Worm (Caenorhabditis elegans) whole organism, L1 larva: ENCODE data around the gene emb-30.

Source experiments
- C04F5.9 ChIP-seq: sonication (generic microtip); optimal IDR thresholded peaks from 2 replicates; lab custom pipeline; 2016; ENCODE audit warnings: missing genetic modification characterization, missing compliant biosample characterization
- C16A3.4 ChIP-seq: fragments of 150-350 bp; optimal IDR thresholded peaks from 2 replicates; lab custom pipeline; 2014; ENCODE audit warnings: missing biosample characterization, missing genetic modification characterization
- F16B12.6 ChIP-seq: fragments of 150-350 bp; optimal IDR thresholded peaks from 2 replicates; lab custom pipeline; 2014; ENCODE audit warnings: missing biosample characterization, missing genetic modification characterization
- Y116A8C.19 ChIP-seq: sonication (generic microtip); optimal IDR thresholded peaks from 2 replicates; lab custom pipeline; 2016; ENCODE audit warnings: missing compliant biosample characterization, missing genetic modification characterization, borderline replicate concordance
- aha-1 ChIP-seq: fragments of 150-350 bp; optimal IDR thresholded peaks from 2 replicates; lab custom pipeline; 2014; ENCODE audit warnings: missing biosample characterization, missing genetic modification characterization
- alr-1 ChIP-seq: fragments of 200-800 bp; sonication (Bioruptor generic); optimal IDR thresholded peaks from 2 replicates; lab custom pipeline; 2018; ENCODE audit warnings: borderline replicate concordance, mild to moderate bottlenecking, missing genetic modification characterization, missing compliant biosample characterization
- aly-2 ChIP-seq: fragments of 150-350 bp; optimal IDR thresholded peaks from 2 replicates; lab custom pipeline; 2014; ENCODE audit warnings: missing biosample characterization, missing genetic modification characterization
- ceh-63 ChIP-seq: fragments of 200-800 bp; sonication (Bioruptor generic); optimal IDR thresholded peaks from 2 replicates; lab custom pipeline; 2018; ENCODE audit warnings: mild to moderate bottlenecking, missing genetic modification characterization, missing compliant biosample characterization
- ceh-8 ChIP-seq: fragments of 200-800 bp; sonication (Bioruptor generic); optimal IDR thresholded peaks from 2 replicates; lab custom pipeline; 2018; ENCODE audit warnings: mild to moderate bottlenecking, missing genetic modification characterization, moderate library complexity, missing compliant biosample characterization
- ceh-90 ChIP-seq: sonication (generic microtip); optimal IDR thresholded peaks from 2 replicates; lab custom pipeline; 2016; ENCODE audit warnings: missing genetic modification characterization, missing compliant biosample characterization
- ces-1 ChIP-seq: fragments of 150-350 bp; optimal IDR thresholded peaks from 2 replicates; lab custom pipeline; 2014; ENCODE audit warnings: missing biosample characterization, missing genetic modification reagents, missing genetic modification characterization
- dsc-1 ChIP-seq: sonication (generic microtip); optimal IDR thresholded peaks from 2 replicates; lab custom pipeline; 2016; ENCODE audit warnings: mild to moderate bottlenecking, missing genetic modification characterization, missing compliant biosample characterization
- egl-13 ChIP-seq: sonication (generic microtip); optimal IDR thresholded peaks from 2 replicates; lab custom pipeline; 2016; ENCODE audit warnings: missing genotype, missing genetic modification reagents, missing genetic modification characterization, missing compliant biosample characterization
- egl-27 ChIP-seq, 2 experiments: fragments of 150-350 bp in 1 of 2; sonication (generic microtip); optimal IDR thresholded peaks; 3 replicates each; lab custom pipeline; 2017 to 2018; ENCODE audit warnings: missing biosample characterization in 2 of 2, missing genetic modification characterization in 2 of 2, missing genetic modification reagents in 2 of 2
- elt-2 ChIP-seq: sonication (generic microtip); optimal IDR thresholded peaks from 2 replicates; lab custom pipeline; 2016; ENCODE audit warnings: missing genetic modification characterization, mild to moderate bottlenecking, inconsistent platforms, missing compliant biosample characterization, missing genetic modification reagents
- elt-3 ChIP-seq, 6 experiments: fragments of 150-350 bp in 1 of 6; sonication (generic microtip); optimal IDR thresholded peaks; 2 replicates each; lab custom pipeline; 2017 to 2018; ENCODE audit warnings: missing biosample characterization in 6 of 6, missing genetic modification characterization in 6 of 6, inconsistent platforms in 1 of 6
- ets-5 ChIP-seq: fragments of 200-800 bp; sonication (Bioruptor generic); IDR thresholded peaks from 2 replicates; pipeline ENCODE4 v1.3.6; 2022; ENCODE audit warnings: missing genetic modification characterization, missing compliant biosample characterization
- fkh-10 ChIP-seq: sonication (generic microtip); optimal IDR thresholded peaks from 2 replicates; lab custom pipeline; 2017; ENCODE audit warnings: missing biosample characterization, missing genetic modification reagents, missing genetic modification characterization
- fkh-8 ChIP-seq: sonication (generic microtip); optimal IDR thresholded peaks from 2 replicates; lab custom pipeline; 2016; ENCODE audit warnings: mild to moderate bottlenecking, missing genetic modification characterization, missing compliant biosample characterization
- grh-1 ChIP-seq: fragments of 200-800 bp; sonication (Bioruptor generic); IDR thresholded peaks from 2 replicates; pipeline ENCODE4 v1.3.6; 2022; ENCODE audit warnings: missing genetic modification reagents, missing genetic modification characterization, missing compliant biosample characterization
- hpl-2 ChIP-seq: fragments of 150-350 bp; optimal IDR thresholded peaks from 2 replicates; lab custom pipeline; 2014; ENCODE audit warnings: missing biosample characterization, missing genetic modification reagents, missing genetic modification characterization
- isw-1 ChIP-seq: fragments of 200-800 bp; sonication (Bioruptor generic); IDR thresholded peaks from 2 replicates; pipeline ENCODE4 v1.3.6; 2022; ENCODE audit warnings: missing genetic modification characterization, missing compliant biosample characterization
- jun-1 ChIP-seq: fragments of 150-350 bp; optimal IDR thresholded peaks from 2 replicates; lab custom pipeline; 2014; ENCODE audit warnings: missing biosample characterization, missing genetic modification reagents, missing genetic modification characterization
- lin-15B ChIP-seq: fragments of 150-350 bp; sonication (generic microtip); optimal IDR thresholded peaks from 3 replicates; lab custom pipeline; 2014; ENCODE audit warnings: missing biosample characterization, missing genetic modification characterization
- lin-35 ChIP-seq, 2 experiments: fragments of 150-350 bp; optimal IDR thresholded peaks; 2 replicates each; lab custom pipeline; 2014; ENCODE audit warnings: missing biosample characterization in 2 of 2, missing genetic modification characterization in 2 of 2, missing genetic modification reagents in 2 of 2
- lsy-2 ChIP-seq, 2 experiments: fragments of 150-350 bp; optimal IDR thresholded peaks; 2 replicates each; lab custom pipeline; 2014; ENCODE audit warnings: missing biosample characterization in 2 of 2, missing genetic modification characterization in 2 of 2
- mab-9 ChIP-seq: fragments of 200-800 bp; sonication (Bioruptor generic); IDR thresholded peaks from 2 replicates; pipeline ENCODE4 v1.3.6; 2022; ENCODE audit warnings: missing genetic modification reagents, missing genetic modification characterization, missing compliant biosample characterization
- mdl-1 ChIP-seq, 2 experiments: fragments of 150-350 bp; optimal IDR thresholded peaks; 2 replicates each; lab custom pipeline; 2014 to 2017; ENCODE audit warnings: missing biosample characterization in 2 of 2, missing genetic modification characterization in 2 of 2, inconsistent platforms in 1 of 2
- mef-2 ChIP-seq: fragments of 150-350 bp; optimal IDR thresholded peaks from 2 replicates; lab custom pipeline; 2014; ENCODE audit warnings: missing biosample characterization, missing genetic modification characterization
- mep-1 ChIP-seq: fragments of 150-350 bp; optimal IDR thresholded peaks from 2 replicates; lab custom pipeline; 2014; ENCODE audit warnings: missing biosample characterization, missing genetic modification characterization
- nhr-12 ChIP-seq: sonication (generic microtip); optimal IDR thresholded peaks from 2 replicates; lab custom pipeline; 2017; ENCODE audit warnings: missing biosample characterization, missing genetic modification characterization
- nhr-19 ChIP-seq: fragments of 200-800 bp; sonication (Bioruptor generic); conservative IDR thresholded peaks from 2 replicates; pipeline ENCODE4 v1.3.6; 2022; ENCODE audit warnings: missing genetic modification characterization, missing compliant biosample characterization
- nhr-20 ChIP-seq: sonication (generic microtip); optimal IDR thresholded peaks from 2 replicates; lab custom pipeline; 2016; ENCODE audit warnings: mild to moderate bottlenecking, missing genetic modification characterization, missing compliant biosample characterization
- nhr-237 ChIP-seq: fragments of 150-350 bp; optimal IDR thresholded peaks from 2 replicates; lab custom pipeline; 2014; ENCODE audit warnings: missing biosample characterization, missing genetic modification characterization
- nhr-47 ChIP-seq: sonication (generic microtip); optimal IDR thresholded peaks from 2 replicates; lab custom pipeline; 2016; ENCODE audit warnings: mild to moderate bottlenecking, missing genetic modification characterization, moderate library complexity, missing compliant biosample characterization
- nhr-71 ChIP-seq: sonication (generic microtip); optimal IDR thresholded peaks from 2 replicates; lab custom pipeline; 2016; ENCODE audit warnings: mild to moderate bottlenecking, missing genetic modification characterization, moderate library complexity, missing compliant biosample characterization
- nhr-77 ChIP-seq: fragments of 150-350 bp; optimal IDR thresholded peaks from 2 replicates; lab custom pipeline; 2014; ENCODE audit warnings: missing biosample characterization, missing genetic modification characterization
- nhr-84 ChIP-seq: sonication (generic microtip); optimal IDR thresholded peaks from 2 replicates; lab custom pipeline; 2017; ENCODE audit warnings: missing biosample characterization, missing genetic modification characterization
- nhr-85 ChIP-seq: sonication (generic microtip); peaks from one replicate; lab custom pipeline; 2016; ENCODE audit warnings: missing genetic modification characterization, inconsistent platforms, missing compliant biosample characterization
- pag-3 ChIP-seq: sonication (generic microtip); optimal IDR thresholded peaks from 2 replicates; lab custom pipeline; 2017; ENCODE audit warnings: missing genetic modification characterization, mild to moderate bottlenecking, missing compliant biosample characterization, antibody characterized with exemption, borderline replicate concordance; ENCODE audit not compliant: insufficient read depth
- pqm-1 ChIP-seq: sonication (generic microtip); optimal IDR thresholded peaks from 3 replicates; lab custom pipeline; 2017; ENCODE audit warnings: missing biosample characterization, missing genetic modification characterization
- rnt-1 ChIP-seq: sonication (generic microtip); optimal IDR thresholded peaks from 2 replicates; lab custom pipeline; 2016; ENCODE audit warnings: mild to moderate bottlenecking, missing genetic modification characterization, moderate library complexity, missing compliant biosample characterization
- snpc-4 ChIP-seq: fragments of 150-350 bp; optimal IDR thresholded peaks from 2 replicates; lab custom pipeline; 2014; ENCODE audit warnings: missing biosample characterization, missing genetic modification characterization
- sox-4 ChIP-seq: sonication (generic microtip); optimal IDR thresholded peaks from 2 replicates; lab custom pipeline; 2016; ENCODE audit warnings: missing genetic modification characterization, missing compliant biosample characterization
- sptf-1 ChIP-seq: fragments of 150-350 bp; optimal IDR thresholded peaks from 2 replicates; lab custom pipeline; 2014; ENCODE audit warnings: missing biosample characterization, missing genetic modification characterization
- sup-37 ChIP-seq: fragments of 200-800 bp; sonication (Bioruptor generic); optimal IDR thresholded peaks from 2 replicates; lab custom pipeline; 2018; ENCODE audit warnings: mild to moderate bottlenecking, missing genetic modification characterization, missing compliant biosample characterization
- swsn-7 ChIP-seq: sonication (generic microtip); optimal IDR thresholded peaks from 2 replicates; lab custom pipeline; 2016; ENCODE audit warnings: missing genetic modification characterization, missing compliant biosample characterization
- tbx-2 ChIP-seq: sonication (generic microtip); optimal IDR thresholded peaks from 2 replicates; lab custom pipeline; 2016; ENCODE audit warnings: missing genetic modification characterization, missing compliant biosample characterization
- unc-130 ChIP-seq: fragments of 150-350 bp; optimal IDR thresholded peaks from 2 replicates; lab custom pipeline; 2017; ENCODE audit warnings: missing biosample characterization, missing genetic modification characterization, inconsistent platforms
- unc-62 ChIP-seq: fragments of 150-350 bp; optimal IDR thresholded peaks from 2 replicates; lab custom pipeline; 2014; ENCODE audit warnings: missing biosample characterization, missing genetic modification reagents, missing genetic modification characterization
- unc-86 ChIP-seq: sonication (generic microtip); optimal IDR thresholded peaks from 2 replicates; lab custom pipeline; 2016; ENCODE audit warnings: missing genetic modification characterization, missing compliant biosample characterization
- unc-98 ChIP-seq: fragments of 200-800 bp; sonication (Bioruptor generic); IDR thresholded peaks from 2 replicates; pipeline ENCODE4 v1.3.6; 2022; ENCODE audit warnings: missing genetic modification characterization, missing compliant biosample characterization
- xbp-1 ChIP-seq: sonication (generic microtip); optimal IDR thresholded peaks from 2 replicates; lab custom pipeline; 2016; ENCODE audit warnings: missing genetic modification characterization, missing compliant biosample characterization
- zag-1 ChIP-seq: fragments of 150-350 bp; optimal IDR thresholded peaks from 2 replicates; lab custom pipeline; 2014; ENCODE audit warnings: missing biosample characterization, missing genetic modification characterization

The emb-30 gene

ce11 chrIII:9406600-9406999 lies 34.7 kb downstream of the emb-30 start, which contains the start of gene T26G10.1 (continued):
- no peak for TF ChIP-seq egl-27 (tag; optimal IDR thresholded peaks at IDR 0.05; lab: Kevin White, UChicago)
- TF ChIP-seq grh-1 (GFP tag; lab: Robert Waterston, UW), result peak; percentile 68
- peak; percentile 75 for TF ChIP-seq dsc-1 (tag; lab: Kevin White, UChicago)
- TF ChIP-seq unc-86 (tag; lab: Kevin White, UChicago), result peak; percentile 82
- TF ChIP-seq C16A3.4 (tag; lab: Kevin White, UChicago), result peak; percentile 51
- TF ChIP-seq swsn-7 (tag; lab: Kevin White, UChicago), result peak; percentile 84
- no peak for TF ChIP-seq nhr-12 (tag; lab: Kevin White, UChicago)
- no peak for TF ChIP-seq pag-3 (tag; lab: Kevin White, UChicago)
- peak; percentile 79 for TF ChIP-seq rnt-1 (tag; lab: Kevin White, UChicago)
- peak; percentile 87 for TF ChIP-seq nhr-47 (tag; lab: Kevin White, UChicago)
- peak; percentile 56 for TF ChIP-seq egl-13 (tag; lab: Kevin White, UChicago)
- TF ChIP-seq mef-2, result no peak
- no peak for TF ChIP-seq nhr-84 (tag; lab: Kevin White, UChicago)
- TF ChIP-seq lin-35 (GFP tag; optimal IDR thresholded peaks at IDR 0.05; lab: Kevin White, UChicago), result peak; percentile 73 to 77
- TF ChIP-seq C04F5.9, result peak; percentile 62
- peak; percentile 88 for TF ChIP-seq lsy-2 (tag; optimal IDR thresholded peaks at IDR 0.05; lab: Kevin White, UChicago)
- peak in 1 of 2 experiments; percentile 11 for TF ChIP-seq mdl-1 (tag; optimal IDR thresholded peaks at IDR 0.05; lab: Kevin White, UChicago)
- TF ChIP-seq Y116A8C.19, result no peak
- TF ChIP-seq nhr-19 (GFP tag; lab: Robert Waterston, UW), result peak; percentile 91
- no peak for TF ChIP-seq ceh-63 (GFP tag; lab: Kevin White, UChicago)
- TF ChIP-seq nhr-71, result peak; percentile 89
- no peak for TF ChIP-seq unc-98
- peak; percentile 87 for TF ChIP-seq nhr-85 (tag; lab: Kevin White, UChicago)
- TF ChIP-seq aha-1 (tag; lab: Kevin White, UChicago), result no peak
- peak; percentile 70 for TF ChIP-seq fkh-8 (tag; lab: Kevin White, UChicago)
- peak; percentile 34 for TF ChIP-seq nhr-77
- TF ChIP-seq alr-1 (tag; lab: Kevin White, UChicago), result no peak
- TF ChIP-seq elt-2 (tag; lab: Kevin White, UChicago), result peak; percentile 26
- no peak for TF ChIP-seq unc-62 (GFP tag; lab: Kevin White, UChicago)
- TF ChIP-seq sptf-1 (tag; lab: Kevin White, UChicago), result no peak
- no peak for TF ChIP-seq pqm-1 (tag; lab: Kevin White, UChicago)
- peak; percentile 83 for TF ChIP-seq lin-15B (tag; lab: Kevin White, UChicago)
- peak; percentile 79 for TF ChIP-seq unc-130 (tag; lab: Kevin White, UChicago)
- no peak for TF ChIP-seq nhr-237 (tag; lab: Kevin White, UChicago)
- peak; percentile 78 for TF ChIP-seq mep-1 (tag; lab: Kevin White, UChicago)
- peak; percentile 50 for TF ChIP-seq sox-4 (tag; lab: Kevin White, UChicago)
- TF ChIP-seq fkh-10, result no peak
- peak; percentile 85 for TF ChIP-seq mab-9 (GFP tag; lab: Robert Waterston, UW)
- no peak for TF ChIP-seq ets-5 (GFP tag; lab: Robert Waterston, UW)
- no peak for TF ChIP-seq ces-1 (GFP tag; lab: Kevin White, UChicago)
- TF ChIP-seq nhr-20 (tag; lab: Kevin White, UChicago), result peak; percentile 83
- no peak for TF ChIP-seq zag-1 (tag; lab: Kevin White, UChicago)
- TF ChIP-seq F16B12.6 (tag; lab: Kevin White, UChicago), result peak; percentile 94
- TF ChIP-seq tbx-2, result peak; percentile 80
- no peak for TF ChIP-seq hpl-2
- TF ChIP-seq snpc-4 (tag; lab: Kevin White, UChicago), result peak; percentile 80
- peak; percentile 91 for TF ChIP-seq isw-1 (GFP tag; lab: Robert Waterston, UW)
- TF ChIP-seq elt-3 (tag; optimal IDR thresholded peaks at IDR 0.05; lab: Kevin White, UChicago), result peak in 1 of 6 experiments; percentile 33
- peak; percentile 79 for TF ChIP-seq xbp-1 (tag; lab: Kevin White, UChicago)
- peak; percentile 54 for TF ChIP-seq jun-1 (tag; lab: Kevin White, UChicago)
- no peak for TF ChIP-seq sup-37
- TF ChIP-seq ceh-90 (tag; lab: Kevin White, UChicago), result no peak
- TF ChIP-seq ceh-8, result peak; percentile 71
- TF ChIP-seq aly-2, result no peak
